Fruit fly (Drosophila melanogaster) whole organism, embryonic: ENCODE data around the gene TrpA1.

Experiments
- Adf1 ChIP-seq: fragments of 200-800 bp; sonication (Bioruptor generic); IDR thresholded peaks from 2 replicates; pipeline ENCODE4 v1.3.6; 2022; ENCODE audit warnings: missing biosample characterization, missing genetic modification characterization
- BEAF-32 ChIP-seq: fragments of 200-800 bp; sonication (Bioruptor generic); optimal IDR thresholded peaks from 3 replicates; lab custom pipeline; 2017; ENCODE audit warnings: missing biosample characterization, missing genetic modification characterization, mild to moderate bottlenecking, moderate library complexity, missing genetic modification reagents
- Bgb ChIP-seq: fragments of 200-800 bp; sonication (Bioruptor generic); IDR thresholded peaks from 2 replicates; pipeline ENCODE4 v1.3.6; 2022; ENCODE audit warnings: missing biosample characterization, missing genetic modification characterization; ENCODE audit not compliant: partially characterized antibody
- CG10431 ChIP-seq: fragments of 200-800 bp; sonication (Bioruptor generic); optimal IDR thresholded peaks from 3 replicates; lab custom pipeline; 2018; ENCODE audit warnings: missing biosample characterization, mild to moderate bottlenecking, missing genetic modification characterization
- CG11695 ChIP-seq: fragments of 200-800 bp; sonication (Bioruptor generic); IDR thresholded peaks from 3 replicates; pipeline ENCODE4 v1.3.6; 2022; ENCODE audit warnings: missing biosample characterization, missing genetic modification characterization
- CG11696 ChIP-seq: fragments of 200-800 bp; sonication (Bioruptor generic); IDR thresholded peaks from 2 replicates; pipeline ENCODE4 v1.3.6; 2022; ENCODE audit warnings: missing biosample characterization, missing genetic modification characterization
- CG12155 ChIP-seq: fragments of 200-800 bp; sonication (Bioruptor generic); optimal IDR thresholded peaks from 3 replicates; lab custom pipeline; 2016; ENCODE audit warnings: missing biosample characterization, missing genetic modification characterization
- CG12219 ChIP-seq: fragments of 200-800 bp; sonication (Bioruptor generic); optimal IDR thresholded peaks from 3 replicates; lab custom pipeline; 2018; ENCODE audit warnings: missing biosample characterization, mild to moderate bottlenecking, missing genetic modification characterization
- CG12299 ChIP-seq: fragments of 200-800 bp; sonication (Bioruptor generic); optimal IDR thresholded peaks from 2 replicates; lab custom pipeline; 2018; ENCODE audit warnings: missing biosample characterization, mild to moderate bottlenecking, missing genetic modification characterization
- CG13624 ChIP-seq: fragments of 200-800 bp; sonication (Bioruptor generic); optimal IDR thresholded peaks from 2 replicates; lab custom pipeline; 2016; ENCODE audit warnings: missing biosample characterization, missing genetic modification characterization
- CG14441 ChIP-seq: fragments of 200-800 bp; sonication (Bioruptor generic); IDR thresholded peaks from 2 replicates; pipeline ENCODE4 v1.3.6; 2022; ENCODE audit warnings: missing biosample characterization, missing genetic modification characterization
- CG14860 ChIP-seq: fragments of 200-800 bp; sonication (Bioruptor generic); IDR thresholded peaks from 3 replicates; pipeline ENCODE4 v1.3.6; 2022; ENCODE audit warnings: missing biosample characterization, missing genetic modification characterization; ENCODE audit not compliant: partially characterized antibody
- CG1647 ChIP-seq: fragments of 200-800 bp; sonication (Bioruptor generic); optimal IDR thresholded peaks from 3 replicates; lab custom pipeline; 2016; ENCODE audit warnings: missing biosample characterization, missing genetic modification characterization
- CG17612 ChIP-seq: fragments of 200-800 bp; sonication (Bioruptor generic); IDR thresholded peaks from 2 replicates; pipeline ENCODE4 v1.3.6; 2022; ENCODE audit warnings: missing biosample characterization, missing genetic modification characterization
- CG18764 ChIP-seq: fragments of 200-800 bp; sonication (Bioruptor generic); optimal IDR thresholded peaks from 3 replicates; lab custom pipeline; 2016; ENCODE audit warnings: missing biosample characterization, missing genetic modification characterization
- CG2199 ChIP-seq: fragments of 200-800 bp; sonication (Bioruptor generic); IDR thresholded peaks from 3 replicates; pipeline ENCODE4 v1.3.6; 2022; ENCODE audit warnings: missing biosample characterization, missing genetic modification characterization
- CG2712 ChIP-seq: fragments of 200-800 bp; optimal IDR thresholded peaks from 3 replicates; lab custom pipeline; 2019; ENCODE audit warnings: missing biosample characterization, mild to moderate bottlenecking, missing genetic modification characterization, moderate library complexity
- CG31224 ChIP-seq: fragments of 200-800 bp; sonication (Bioruptor generic); IDR thresholded peaks from 2 replicates; pipeline ENCODE4 v1.3.6; 2022; ENCODE audit warnings: missing biosample characterization, missing genetic modification characterization
- CG4730 ChIP-seq: fragments of 200-800 bp; sonication (Bioruptor generic); IDR thresholded peaks from 2 replicates; pipeline ENCODE4 v1.3.6; 2022; ENCODE audit warnings: missing biosample characterization, missing genetic modification characterization
- CG4820 ChIP-seq: fragments of 200-800 bp; sonication (Bioruptor generic); optimal IDR thresholded peaks from 3 replicates; lab custom pipeline; 2016; ENCODE audit warnings: missing biosample characterization, missing genetic modification characterization
- CG7556 ChIP-seq: fragments of 200-800 bp; sonication (Bioruptor generic); optimal IDR thresholded peaks from 2 replicates; lab custom pipeline; 2017; ENCODE audit warnings: missing biosample characterization, mild to moderate bottlenecking, missing genetic modification characterization
- CG9727 ChIP-seq: fragments of 200-800 bp; sonication (Bioruptor generic); optimal IDR thresholded peaks from 3 replicates; lab custom pipeline; 2017; ENCODE audit warnings: missing biosample characterization, mild to moderate bottlenecking, missing genetic modification characterization
- Camta ChIP-seq: fragments of 200-800 bp; sonication (Bioruptor generic); optimal IDR thresholded peaks from 2 replicates; lab custom pipeline; 2016; ENCODE audit warnings: missing biosample characterization, missing genetic modification characterization
- Ets65A ChIP-seq: fragments of 200-800 bp; sonication (Bioruptor generic); peaks from one replicate; lab custom pipeline; 2016; ENCODE audit warnings: missing biosample characterization, missing genetic modification characterization
- Fer1 ChIP-seq: fragments of 200-800 bp; sonication (Bioruptor generic); optimal IDR thresholded peaks from 2 replicates; lab custom pipeline; 2017; ENCODE audit warnings: missing biosample characterization, mild to moderate bottlenecking, missing genetic modification characterization
- Hr51 ChIP-seq, 2 experiments: fragments of 200-800 bp; sonication (Bioruptor generic); optimal IDR thresholded peaks; 2 replicates in 1 of 2; 3 replicates in 1 of 2; lab custom pipeline; 2016 to 2018; ENCODE audit warnings: missing biosample characterization in 2 of 2, missing genetic modification characterization in 2 of 2, mild to moderate bottlenecking in 1 of 2, moderate library complexity in 1 of 2
- Mrtf ChIP-seq: fragments of 200-800 bp; sonication (Bioruptor generic); IDR thresholded peaks from 3 replicates; pipeline ENCODE4 v1.3.6; 2022; ENCODE audit warnings: missing biosample characterization, missing genetic modification characterization
- NC2α ChIP-seq: fragments of 200-800 bp; sonication (Bioruptor generic); optimal IDR thresholded peaks from 2 replicates; lab custom pipeline; 2016; ENCODE audit warnings: missing biosample characterization, missing genetic modification characterization
- Ptx1 ChIP-seq: fragments of 200-800 bp; sonication (Bioruptor generic); IDR thresholded peaks from 2 replicates; pipeline ENCODE4 v1.3.6; 2022; ENCODE audit warnings: missing biosample characterization, missing genetic modification characterization
- Sin3A ChIP-seq: fragments of >200 bp; optimal IDR thresholded peaks from 2 replicates; lab custom pipeline; 2018
- Sox100B ChIP-seq: fragments of 200-800 bp; sonication (Bioruptor generic); optimal IDR thresholded peaks from 3 replicates; lab custom pipeline; 2018; ENCODE audit warnings: missing biosample characterization, mild to moderate bottlenecking, missing genetic modification characterization
- Usf ChIP-seq: fragments of 200-800 bp; sonication (Bioruptor generic); optimal IDR thresholded peaks from 2 replicates; lab custom pipeline; 2017; ENCODE audit warnings: missing genotype, missing biosample characterization, missing genetic modification characterization
- YL-1 ChIP-seq: fragments of 200-800 bp; sonication (Bioruptor generic); optimal IDR thresholded peaks from 3 replicates; lab custom pipeline; 2017; ENCODE audit warnings: missing biosample characterization, mild to moderate bottlenecking, missing genetic modification characterization
- al ChIP-seq: fragments of 200-800 bp; sonication (Bioruptor generic); IDR thresholded peaks from 2 replicates; pipeline ENCODE4 v1.3.6; 2022; ENCODE audit warnings: missing biosample characterization, missing genetic modification characterization
- amos ChIP-seq: fragments of 200-800 bp; sonication (Bioruptor generic); IDR thresholded peaks from 2 replicates; pipeline ENCODE4 v1.3.6; 2022; ENCODE audit warnings: missing biosample characterization, missing genetic modification characterization; ENCODE audit not compliant: partially characterized antibody
- bcd ChIP-seq: fragments of 200-800 bp; sonication (Bioruptor generic); optimal IDR thresholded peaks from 2 replicates; lab custom pipeline; 2017; ENCODE audit warnings: missing biosample characterization, mild to moderate bottlenecking, missing genetic modification characterization
- cad ChIP-seq: fragments of >200 bp; optimal IDR thresholded peaks from 2 replicates; lab custom pipeline; 2017; ENCODE audit warnings: missing biosample characterization, missing genetic modification characterization
- dmrt11E ChIP-seq: fragments of 200-800 bp; sonication (Bioruptor generic); optimal IDR thresholded peaks from 3 replicates; lab custom pipeline; 2018; ENCODE audit warnings: missing biosample characterization, mild to moderate bottlenecking, missing genetic modification characterization, moderate library complexity
- dysf ChIP-seq: fragments of 200-800 bp; sonication (Bioruptor generic); IDR thresholded peaks from 3 replicates; pipeline ENCODE4 v1.3.6; 2022; ENCODE audit warnings: missing biosample characterization, missing genetic modification characterization
- exex ChIP-seq: fragments of 200-800 bp; sonication (Bioruptor generic); optimal IDR thresholded peaks from 4 replicates; lab custom pipeline; 2018; ENCODE audit warnings: missing biosample characterization, mild to moderate bottlenecking, missing genetic modification characterization, moderate library complexity
- gcm2 ChIP-seq: fragments of 200-800 bp; sonication (Bioruptor generic); optimal IDR thresholded peaks from 2 replicates; lab custom pipeline; 2016; ENCODE audit warnings: missing biosample characterization, missing genetic modification characterization
- gsb ChIP-seq: fragments of 200-800 bp; sonication (Bioruptor generic); IDR thresholded peaks from 2 replicates; pipeline ENCODE4 v1.3.6; 2022; ENCODE audit warnings: missing biosample characterization, missing genetic modification characterization
- ind ChIP-seq: fragments of 200-800 bp; sonication (Bioruptor generic); optimal IDR thresholded peaks from 3 replicates; lab custom pipeline; 2016; ENCODE audit warnings: missing biosample characterization, missing genetic modification characterization
- org-1 ChIP-seq: fragments of 200-800 bp; sonication (Bioruptor generic); optimal IDR thresholded peaks from 2 replicates; lab custom pipeline; 2017; ENCODE audit warnings: missing biosample characterization, missing genetic modification characterization
- pan ChIP-seq, 4 experiments: fragments of >200 bp in 3 of 4; fragments of 200-800 bp in 1 of 4; sonication (Bioruptor generic) in 1 of 4; optimal IDR thresholded peaks in 3 of 4; IDR thresholded peaks in 1 of 4; 2 replicates each; pipeline versions ENCODE4 v1.3.6 to Lab custom; 2017 to 2022; ENCODE audit warnings: missing biosample characterization in 2 of 4, missing genetic modification characterization in 2 of 4, mixed read lengths in 1 of 4
- pzg ChIP-seq: fragments of 200-800 bp; sonication (Bioruptor generic); optimal IDR thresholded peaks from 3 replicates; lab custom pipeline; 2018; ENCODE audit warnings: missing biosample characterization, mild to moderate bottlenecking, missing genetic modification characterization, moderate library complexity
- run ChIP-seq: fragments of 200-800 bp; sonication (Bioruptor generic); optimal IDR thresholded peaks from 3 replicates; lab custom pipeline; 2018; ENCODE audit warnings: missing biosample characterization, mild to moderate bottlenecking, missing genetic modification characterization
- tin ChIP-seq: fragments of 200-800 bp; sonication (Bioruptor generic); optimal IDR thresholded peaks from 3 replicates; lab custom pipeline; 2016; ENCODE audit warnings: missing biosample characterization, missing genetic modification characterization
- trh ChIP-seq: fragments of 200-800 bp; sonication (Bioruptor generic); optimal IDR thresholded peaks from 2 replicates; lab custom pipeline; 2016; ENCODE audit warnings: missing biosample characterization, missing genetic modification characterization
- usp ChIP-seq: fragments of >200 bp; optimal IDR thresholded peaks from 2 replicates; lab custom pipeline; 2017; ENCODE audit warnings: missing biosample characterization, missing genetic modification characterization

The TrpA1 gene

DNA sequence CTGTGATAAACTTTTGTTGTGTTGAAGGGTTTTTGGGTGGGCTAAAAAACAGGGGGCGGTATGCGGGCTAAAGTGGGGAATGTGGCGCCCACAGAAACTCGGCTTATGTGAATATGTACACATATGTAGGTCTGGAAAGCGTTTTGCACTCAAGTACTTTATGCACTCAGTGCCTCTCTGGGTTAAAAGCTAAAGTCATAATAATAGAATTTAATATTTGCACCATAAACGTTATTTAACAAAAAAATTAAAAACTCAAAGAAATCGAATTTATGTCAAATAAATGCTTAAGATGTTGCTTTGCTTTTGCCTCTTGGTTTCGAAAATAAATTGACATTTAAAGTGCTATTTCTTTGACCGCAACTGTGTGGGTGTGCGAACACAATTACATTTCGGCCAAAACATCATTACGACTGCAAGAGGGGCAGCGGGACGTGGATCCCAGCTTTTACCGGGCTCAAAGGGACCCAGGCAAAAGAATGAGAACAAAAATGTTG is 19.5 kb upstream of the TrpA1 start (continued):
- no peak for TF ChIP-seq cad
- no peak for TF ChIP-seq Sox100B (GFP tag; lab: Kevin White, UChicago)
- no peak for TF ChIP-seq gsb (GFP tag; lab: Robert Waterston, UW)
- no peak for TF ChIP-seq pan (optimal IDR thresholded peaks at IDR 0.05; lab: Kevin White, UChicago)
- no peak for TF ChIP-seq pan (GFP tag; optimal IDR thresholded peaks at IDR 0.05 in 1 of 2, IDR thresholded peaks at IDR 0.05 in 1 of 2)
- peak in 1 of 2 experiments; percentile 8 for TF ChIP-seq Hr51 (GFP tag; optimal IDR thresholded peaks at IDR 0.05; lab: Kevin White, UChicago)
- TF ChIP-seq Adf1 (GFP tag; lab: Robert Waterston, UW), result no peak

DNA sequence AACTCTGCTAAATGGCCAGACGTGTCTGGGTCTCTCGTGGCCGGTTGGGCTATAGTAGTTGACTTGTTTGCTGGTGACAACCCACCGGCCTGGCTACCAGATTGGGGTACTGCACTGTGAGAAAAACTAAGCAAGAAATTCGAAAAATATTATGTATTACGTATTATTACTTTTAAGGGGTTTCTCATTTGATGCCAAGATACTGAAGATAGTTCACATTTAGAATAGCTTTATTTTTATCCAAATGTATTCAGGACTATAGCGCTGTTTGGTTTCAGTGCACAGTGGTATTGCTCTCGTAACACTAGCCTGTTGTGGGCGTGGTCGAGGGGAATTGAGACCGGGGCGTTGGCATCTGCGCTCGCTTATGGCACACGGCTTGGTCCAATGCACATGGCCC is 15.7 kb upstream of the TrpA1 start:
- TF ChIP-seq CG12155 (peak; percentile 36), Mrtf (0 out of 3 replicates have a peak, but pooled peaks have one; percentile 42), CG11696 (GFP tag; lab: Robert Waterston, UW) (no peak), bcd (GFP tag; lab: Kevin White, UChicago) (peak; percentile 68), Sin3A (no peak), CG18764 (GFP tag; lab: Kevin White, UChicago) (no peak), Ptx1 (GFP tag; lab: Robert Waterston, UW) (peak; percentile 76), al (GFP tag; lab: Robert Waterston, UW) (peak; percentile 64), Bgb (GFP tag; lab: Robert Waterston, UW) (no peak), CG2712 (tag; lab: Kevin White, UChicago) (peak; percentile 75), dysf (GFP tag; lab: Robert Waterston, UW) (peak; percentile 85), amos (no peak), CG4730 (GFP tag; lab: Robert Waterston, UW) (peak; percentile 55; the same call in 1 of the 2 replicates), usp (GFP tag; lab: Kevin White, UChicago) (no peak), CG13624 (GFP tag; lab: Kevin White, UChicago) (no peak), CG1647 (GFP tag; lab: Kevin White, UChicago) (peak; percentile 12), NC2α (no peak), Camta (peak; percentile 66), BEAF-32 (GFP tag; lab: Kevin White, UChicago) (no peak), CG14441 (GFP tag; lab: Robert Waterston, UW) (peak; percentile 71), run (tag; lab: Kevin White, UChicago) (peak; percentile 59), Usf (GFP tag; lab: Kevin White, UChicago) (no peak), dmrt11E (peak; percentile 19), CG4820 (GFP tag; lab: Kevin White, UChicago) (peak; percentile 56), trh (GFP tag; lab: Kevin White, UChicago) (no peak), Fer1 (GFP tag; lab: Kevin White, UChicago) (peak; percentile 84), org-1 (GFP tag; lab: Kevin White, UChicago) (peak; percentile 54), CG7556 (GFP tag; lab: Kevin White, UChicago) (peak; percentile 52), ind (GFP tag; lab: Kevin White, UChicago) (peak; percentile 69), tin (peak; percentile 69), CG12299 (tag; lab: Kevin White, UChicago) (no peak), CG31224 (GFP tag; lab: Robert Waterston, UW) (0 out of 2 replicates have a peak, but pooled peaks have one; percentile 37), gcm2 (peak; percentile 35), CG17612 (GFP tag; lab: Robert Waterston, UW) (no peak), CG11695 (GFP tag; lab: Robert Waterston, UW) (peak; percentile 47; the same call in 2 of the 3 replicates), exex (tag; lab: Kevin White, UChicago) (peak; percentile 10), CG9727 (GFP tag; lab: Kevin White, UChicago) (peak; percentile 14), CG2199 (GFP tag; lab: Robert Waterston, UW) (no peak), pzg (no peak), Ets65A (GFP tag; lab: Kevin White, UChicago) (no peak), CG14860 (GFP tag; lab: Robert Waterston, UW) (no peak), CG12219 (GFP tag; lab: Kevin White, UChicago) (peak; percentile 52), CG10431 (GFP tag; lab: Kevin White, UChicago) (no peak), YL-1 (GFP tag; lab: Kevin White, UChicago) (no peak)
